Worm (Caenorhabditis elegans) whole organism, late embryonic: Measurements from ENCODE around the gene hmgs-1.

Experiments used
- ahr-1 ChIP-seq: sonication (generic microtip); optimal IDR thresholded peaks from 2 replicates; lab custom pipeline; 2016; ENCODE audit warnings: missing genetic modification characterization, missing compliant biosample characterization
- pat-9 ChIP-seq: fragments of 200-800 bp; sonication (Bioruptor generic); optimal IDR thresholded peaks from 2 replicates; lab custom pipeline; 2018; ENCODE audit warnings: mild to moderate bottlenecking, missing genetic modification characterization, moderate library complexity, missing compliant biosample characterization
- sox-4 ChIP-seq: sonication (generic microtip); optimal IDR thresholded peaks from 2 replicates; lab custom pipeline; 2017; ENCODE audit warnings: mild to moderate bottlenecking, missing genetic modification characterization, inconsistent platforms, missing compliant biosample characterization

DNA sequence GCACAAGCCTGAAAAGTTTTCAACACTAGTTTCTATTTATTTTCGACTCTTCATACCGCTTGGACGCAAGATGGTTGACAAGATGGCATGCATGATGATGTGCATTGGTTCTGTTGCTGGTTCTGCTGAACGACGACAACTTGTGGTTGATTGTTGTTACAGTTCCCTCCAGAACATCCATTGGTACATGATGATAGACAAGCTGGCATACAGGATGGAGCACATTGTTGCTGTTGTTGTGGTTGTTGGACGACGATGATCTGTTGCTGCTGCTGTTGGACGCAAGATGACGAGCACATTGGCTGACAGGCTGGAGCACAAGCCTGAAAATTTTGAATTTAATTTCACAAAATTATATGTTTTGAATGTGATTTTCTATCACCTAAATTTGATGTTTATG, 12.1 kb downstream of the hmgs-1 start:
- no peak for TF ChIP-seq sox-4 (tag; lab: Kevin White, UChicago)
- TF ChIP-seq pat-9: no peak
- no peak for TF ChIP-seq ahr-1 (tag; lab: Kevin White, UChicago)
